Fruit fly (Drosophila melanogaster): ENCODE data around the gene CG7054.
A peak's percentile ranks its signal among the peaks of the same experiment; 100 is the strongest.

The CG7054 gene

DNA sequence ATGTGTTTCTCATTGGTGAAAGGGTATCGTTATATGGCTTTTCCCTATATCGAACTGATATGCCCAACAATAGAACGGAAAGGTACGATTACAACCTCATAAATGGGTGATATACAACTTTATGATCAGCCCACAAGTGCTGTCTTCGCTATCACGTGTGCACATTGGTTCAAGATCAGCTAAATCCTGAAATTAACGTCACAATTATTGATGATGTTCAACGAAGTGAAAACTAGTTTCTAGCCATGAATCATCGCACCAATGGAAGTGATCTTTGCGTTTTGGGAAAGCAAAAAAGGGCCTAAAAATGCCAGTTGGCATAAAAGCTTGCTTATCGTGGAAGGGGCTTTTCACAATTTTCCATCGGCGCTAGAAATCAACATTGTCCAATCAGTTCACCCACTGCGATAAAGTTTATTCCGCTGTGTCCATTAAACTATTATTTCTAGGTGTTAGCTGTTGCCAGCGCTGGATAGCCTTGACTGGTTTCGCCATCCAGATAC is at the start of gene CG7054:
Gene CG7054, plus strand, starts transcription at position 375 of the 503 bp plus-strand sequence.
- no peak for TF ChIP-seq psq (optimal IDR thresholded peaks at IDR 0.05)
- TF ChIP-seq Myc (optimal IDR thresholded peaks at IDR 0.05) = no peak
- no peak for TF ChIP-seq h (optimal IDR thresholded peaks at IDR 0.05)
- TF ChIP-seq ttk (optimal IDR thresholded peaks at IDR 0.05) = no peak
- TF ChIP-seq Sin3A (optimal IDR thresholded peaks at IDR 0.05) = no peak
- no peak for TF ChIP-seq insv (optimal IDR thresholded peaks at IDR 0.05)

dm6 chr3R:22420911-22421310 is 43.9 kb upstream of the CG7054 start, which contains the start of the genes Nop56 and mats:
Gene Nop56, minus strand, starts transcription at chr3R:22421068.
Gene mats, plus strand, starts transcription at chr3R:22421161.
- no peak for TF ChIP-seq Myc (optimal IDR thresholded peaks at IDR 0.05)
- no peak for TF ChIP-seq Sin3A (optimal IDR thresholded peaks at IDR 0.05)
- TF ChIP-seq psq (optimal IDR thresholded peaks at IDR 0.05) = no peak
- no peak for TF ChIP-seq insv (optimal IDR thresholded peaks at IDR 0.05)
- no peak for TF ChIP-seq h (optimal IDR thresholded peaks at IDR 0.05)
- no peak for TF ChIP-seq ttk (optimal IDR thresholded peaks at IDR 0.05)

DNA sequence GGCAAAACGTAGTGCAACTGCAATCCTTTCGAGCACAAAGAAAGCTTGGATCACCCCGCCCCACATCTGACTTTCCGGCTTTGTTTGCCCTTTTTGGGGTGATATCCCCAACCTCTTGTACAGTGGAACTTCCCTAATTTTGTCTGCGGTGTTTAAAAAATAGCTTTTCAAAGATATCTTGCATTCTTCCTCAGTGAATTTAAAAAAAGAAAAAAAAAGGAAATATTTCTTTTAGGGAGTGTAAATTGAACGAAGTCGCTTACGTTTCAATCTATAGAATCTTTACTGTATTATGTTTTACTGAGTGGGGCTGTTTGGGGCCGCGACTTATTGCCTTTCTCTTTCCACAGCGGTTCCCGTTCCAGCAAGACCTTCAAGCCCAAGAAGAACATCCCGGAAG is 43.2 kb upstream of the CG7054 start:
- TF ChIP-seq insv (optimal IDR thresholded peaks at IDR 0.05) = no peak
- TF ChIP-seq ttk (optimal IDR thresholded peaks at IDR 0.05) = no peak
- TF ChIP-seq h (optimal IDR thresholded peaks at IDR 0.05) = no peak

- no peak for TF ChIP-seq insv (optimal IDR thresholded peaks at IDR 0.05)
- TF ChIP-seq h (optimal IDR thresholded peaks at IDR 0.05) = no peak
- no peak for TF ChIP-seq Myc (optimal IDR thresholded peaks at IDR 0.05)
- no peak for TF ChIP-seq ttk (optimal IDR thresholded peaks at IDR 0.05)
- no peak for TF ChIP-seq Sin3A (optimal IDR thresholded peaks at IDR 0.05)
- TF ChIP-seq psq (optimal IDR thresholded peaks at IDR 0.05) = no peak
These were observed 40.8 kb upstream of the CG7054 start for dm6 chr3R:22423996-22424395.

- TF ChIP-seq psq (optimal IDR thresholded peaks at IDR 0.05) (no peak), ttk (optimal IDR thresholded peaks at IDR 0.05) (no peak), h (optimal IDR thresholded peaks at IDR 0.05) (no peak), insv (optimal IDR thresholded peaks at IDR 0.05) (no peak), Myc (optimal IDR thresholded peaks at IDR 0.05) (no peak), Sin3A (optimal IDR thresholded peaks at IDR 0.05) (no peak)
These were observed 40.1 kb upstream of the CG7054 start, which contains the start of gene pinta for dm6 chr3R:22424602-22425190. Gene pinta, minus strand, starts transcription at chr3R:22424929.

DNA sequence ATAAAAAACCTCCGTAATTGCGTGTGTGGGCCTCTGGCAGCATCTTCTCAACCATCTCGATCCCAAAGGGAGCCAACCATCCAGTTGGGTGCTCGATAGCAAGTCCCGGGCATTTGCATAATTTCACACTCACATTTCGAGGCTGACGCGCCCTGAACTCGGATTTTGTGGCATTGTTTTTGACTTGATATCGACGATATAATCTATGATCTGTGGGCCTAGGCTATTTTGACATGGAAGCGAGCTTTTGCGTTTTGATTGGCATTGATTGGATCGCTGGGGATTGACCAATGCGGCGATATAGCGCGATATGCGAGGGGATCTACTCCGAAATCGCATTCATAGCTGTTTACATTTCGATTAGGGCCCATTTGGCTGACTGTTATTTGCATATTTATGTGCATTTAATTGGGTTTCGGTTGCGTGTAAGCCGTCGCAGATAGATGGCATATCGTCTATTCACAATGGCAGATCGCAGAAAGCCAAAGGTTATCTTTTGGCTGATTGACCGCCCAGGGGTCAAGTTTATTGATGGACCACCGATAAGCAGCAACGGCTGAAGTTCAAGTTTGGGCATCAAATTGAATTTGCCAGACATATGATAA is 32.5 kb upstream of the CG7054 start:
- TF ChIP-seq insv (optimal IDR thresholded peaks at IDR 0.05) = no peak
- no peak for TF ChIP-seq Sin3A (optimal IDR thresholded peaks at IDR 0.05)
- TF ChIP-seq Myc (optimal IDR thresholded peaks at IDR 0.05) = no peak
- TF ChIP-seq psq (optimal IDR thresholded peaks at IDR 0.05) = no peak
- no peak for TF ChIP-seq h (optimal IDR thresholded peaks at IDR 0.05)
- no peak for TF ChIP-seq ttk (optimal IDR thresholded peaks at IDR 0.05)

- TF ChIP-seq insv (optimal IDR thresholded peaks at IDR 0.05) (no peak), ttk (optimal IDR thresholded peaks at IDR 0.05) (no peak), Sin3A (optimal IDR thresholded peaks at IDR 0.05) (no peak), h (optimal IDR thresholded peaks at IDR 0.05) (no peak), psq (optimal IDR thresholded peaks at IDR 0.05) (no peak), Myc (optimal IDR thresholded peaks at IDR 0.05) (no peak)
These were observed 28.7 kb upstream of the CG7054 start, which contains the start of gene CG13847 for dm6 chr3R:22436050-22436449. Gene CG13847, minus strand, starts transcription at chr3R:22436150.

dm6 chr3R:22438301-22438700 is 26.5 kb upstream of the CG7054 start:
- TF ChIP-seq h (optimal IDR thresholded peaks at IDR 0.05) = no peak
- no peak for TF ChIP-seq psq (optimal IDR thresholded peaks at IDR 0.05)
- no peak for TF ChIP-seq insv (optimal IDR thresholded peaks at IDR 0.05)
- no peak for TF ChIP-seq Sin3A (optimal IDR thresholded peaks at IDR 0.05)
- no peak for TF ChIP-seq Myc (optimal IDR thresholded peaks at IDR 0.05)
- no peak for TF ChIP-seq ttk (optimal IDR thresholded peaks at IDR 0.05)

- TF ChIP-seq h (optimal IDR thresholded peaks at IDR 0.05) = no peak
- TF ChIP-seq insv (optimal IDR thresholded peaks at IDR 0.05) = no peak
- no peak for TF ChIP-seq psq (optimal IDR thresholded peaks at IDR 0.05)
- no peak for TF ChIP-seq Sin3A (optimal IDR thresholded peaks at IDR 0.05)
- no peak for TF ChIP-seq Myc (optimal IDR thresholded peaks at IDR 0.05)
- no peak for TF ChIP-seq ttk (optimal IDR thresholded peaks at IDR 0.05)
These were observed 18.3 kb upstream of the CG7054 start, which contains the start of gene CG12499 for dm6 chr3R:22446493-22446892. Gene CG12499, minus strand, starts transcription at chr3R:22446587.

DNA sequence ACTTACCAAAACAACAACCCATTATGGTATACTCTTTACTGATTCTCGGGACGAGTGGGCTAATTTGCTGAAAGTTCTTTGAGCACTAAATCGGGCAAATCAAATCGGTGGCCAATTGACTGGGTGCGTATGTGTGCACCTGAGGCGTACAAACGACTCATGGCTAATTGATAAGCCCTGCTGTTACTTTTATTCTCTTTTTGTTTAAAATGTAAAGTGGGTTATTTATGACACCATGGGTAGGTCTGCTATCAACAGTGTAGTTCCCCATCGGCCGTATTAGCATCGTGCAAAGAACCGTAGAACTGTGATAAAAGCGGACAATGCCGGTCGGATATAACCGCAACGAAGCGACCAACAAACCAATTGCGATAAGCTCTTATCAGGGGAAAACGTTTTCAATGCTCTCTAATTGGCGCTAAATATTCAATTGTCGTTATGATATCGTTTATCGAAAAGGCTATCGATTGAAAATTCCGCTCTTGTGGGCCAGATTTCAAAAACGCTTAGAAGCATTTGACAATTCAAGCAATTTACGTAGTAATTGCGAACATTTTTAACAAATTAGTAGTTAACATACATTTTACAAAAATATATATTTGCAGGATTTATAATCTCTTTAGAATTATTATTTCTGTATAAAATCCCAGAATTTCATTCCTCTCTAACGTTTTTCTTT is 17.5 kb upstream of the CG7054 start, which contains the start of gene CG34288:
Gene CG34288, minus strand, starts transcription at position 69 of the 679 bp plus-strand sequence.
- TF ChIP-seq Sin3A (optimal IDR thresholded peaks at IDR 0.05) (no peak), h (optimal IDR thresholded peaks at IDR 0.05) (no peak), psq (optimal IDR thresholded peaks at IDR 0.05) (no peak), ttk (optimal IDR thresholded peaks at IDR 0.05) (no peak), insv (optimal IDR thresholded peaks at IDR 0.05) (no peak), Myc (optimal IDR thresholded peaks at IDR 0.05) (no peak)

- no peak for TF ChIP-seq Myc (optimal IDR thresholded peaks at IDR 0.05)
- no peak for TF ChIP-seq h (optimal IDR thresholded peaks at IDR 0.05)
- TF ChIP-seq insv (optimal IDR thresholded peaks at IDR 0.05) = no peak
- TF ChIP-seq Sin3A (optimal IDR thresholded peaks at IDR 0.05) = no peak
- peak; percentile 39 for TF ChIP-seq psq (optimal IDR thresholded peaks at IDR 0.05)
These were observed 16.9 kb upstream of the CG7054 start, which contains the start of gene CG34376 for dm6 chr3R:22447874-22448254. Gene CG34376, plus strand, starts transcription at chr3R:22448099.

All from Kc167 (cell line).